Fruit fly (Drosophila melanogaster) S2 (cell line): Measurements from ENCODE around the gene Npl4.

Experiments
- CG8478 ChIP-seq: fragments of >200 bp; optimal IDR thresholded peaks from 2 replicates; lab custom pipeline; 2018
- CTCF ChIP-seq, 2 experiments: fragments of >200 bp; optimal IDR thresholded peaks; 2 replicates each; lab custom pipeline; 2018

Gene Npl4

DNA sequence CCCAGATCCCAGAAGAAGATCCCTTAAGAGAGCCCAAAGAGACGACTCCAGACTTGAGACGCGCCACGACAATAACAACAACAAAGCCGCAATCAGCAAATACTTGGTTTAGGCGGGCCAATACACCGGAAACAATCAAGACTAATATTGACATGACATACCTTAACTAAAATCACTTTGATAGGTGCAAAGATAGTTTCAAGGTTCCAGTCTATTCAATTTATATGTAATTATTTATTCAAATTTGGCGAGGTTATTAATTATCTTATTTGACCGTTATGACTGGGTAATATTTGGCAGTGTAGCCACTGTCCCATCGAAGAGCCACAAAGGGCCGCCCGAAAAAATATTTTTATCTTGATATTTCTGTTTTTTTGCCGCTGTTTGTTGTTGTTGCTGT is 16.0 kb upstream of the Npl4 start:
- TF ChIP-seq CG8478 (lab: Kevin White, UChicago) (no peak), CTCF (optimal IDR thresholded peaks at IDR 0.05; lab: Kevin White, UChicago) (no peak)

DNA sequence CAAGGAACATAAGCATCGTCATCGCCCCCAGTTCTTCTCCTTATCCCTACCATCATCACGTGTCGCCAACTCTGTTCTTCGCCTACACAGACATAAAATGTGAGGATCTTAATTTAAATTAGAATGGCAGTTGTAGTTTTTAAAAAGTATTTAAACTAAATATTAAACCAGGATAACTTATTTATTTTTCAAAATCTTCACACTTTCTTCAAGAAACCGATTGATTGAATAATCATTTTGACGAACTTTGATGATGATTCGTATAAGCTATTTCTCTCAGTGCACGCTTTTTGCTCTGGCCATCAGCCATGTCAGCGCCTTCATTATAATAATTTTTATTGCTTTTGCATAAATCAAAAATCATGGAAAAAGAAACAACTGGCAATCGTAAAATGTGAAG is 14.5 kb upstream of the Npl4 start:
- TF ChIP-seq CTCF (optimal IDR thresholded peaks at IDR 0.05; lab: Kevin White, UChicago), result no peak
- TF ChIP-seq CG8478 (lab: Kevin White, UChicago), result no peak

DNA sequence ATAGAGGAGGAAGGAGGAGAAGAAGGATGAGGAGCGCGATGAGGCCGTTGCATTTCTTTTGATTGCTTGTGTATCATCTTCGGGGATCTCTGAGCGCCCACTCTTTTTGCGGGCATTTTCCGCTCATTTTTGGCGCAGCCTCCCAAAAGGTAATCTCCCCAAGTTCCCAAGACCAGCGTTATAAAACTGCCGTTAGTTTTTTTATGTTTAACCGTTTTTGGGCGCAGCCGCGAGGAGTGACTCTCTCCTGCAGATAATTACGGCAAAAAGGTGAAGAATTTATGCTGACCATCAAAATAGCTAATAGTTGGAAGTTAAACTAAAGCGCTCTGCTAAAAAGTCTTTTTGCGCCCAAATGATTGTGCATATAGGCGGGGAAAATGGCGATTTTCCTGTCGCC is 13.9 kb upstream of the Npl4 start:
- TF ChIP-seq CG8478 (lab: Kevin White, UChicago) (no peak), CTCF (optimal IDR thresholded peaks at IDR 0.05; lab: Kevin White, UChicago) (no peak)

dm6 chr3R:25637294-25638174 is 13.1 kb upstream of the Npl4 start, which contains the start of gene jigr1:
Gene jigr1, plus strand, starts transcription at chr3R:25637843.
- no peak for TF ChIP-seq CTCF (optimal IDR thresholded peaks at IDR 0.05; lab: Kevin White, UChicago)
- no peak for TF ChIP-seq CG8478 (lab: Kevin White, UChicago)

- TF ChIP-seq CG8478 (lab: Kevin White, UChicago) (no peak), CTCF (optimal IDR thresholded peaks at IDR 0.05; lab: Kevin White, UChicago) (no peak)
These were observed 9.5 kb upstream of the Npl4 start for dm6 chr3R:25633865-25634460.

DNA sequence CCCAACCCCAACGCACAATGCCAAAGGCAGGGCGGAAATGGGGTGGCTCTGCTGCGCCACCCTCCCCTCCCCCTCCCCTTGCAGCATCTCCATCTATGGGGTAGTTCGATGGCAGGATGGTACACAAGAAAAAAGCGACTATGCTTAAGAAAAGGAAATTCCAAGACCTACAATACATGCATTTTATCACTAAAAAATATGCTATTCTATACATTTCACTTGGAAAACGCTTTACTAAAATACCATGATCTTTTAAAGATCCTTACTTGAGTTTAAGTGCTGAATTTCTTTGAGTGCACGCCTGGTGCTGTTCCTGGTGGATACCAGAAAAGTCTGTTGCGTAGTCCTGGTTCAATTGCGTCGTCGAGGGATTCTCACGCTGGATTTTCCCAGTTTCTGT is 6.6 kb upstream of the Npl4 start:
- TF ChIP-seq CTCF (optimal IDR thresholded peaks at IDR 0.05; lab: Kevin White, UChicago) (no peak), CG8478 (lab: Kevin White, UChicago) (no peak)

DNA sequence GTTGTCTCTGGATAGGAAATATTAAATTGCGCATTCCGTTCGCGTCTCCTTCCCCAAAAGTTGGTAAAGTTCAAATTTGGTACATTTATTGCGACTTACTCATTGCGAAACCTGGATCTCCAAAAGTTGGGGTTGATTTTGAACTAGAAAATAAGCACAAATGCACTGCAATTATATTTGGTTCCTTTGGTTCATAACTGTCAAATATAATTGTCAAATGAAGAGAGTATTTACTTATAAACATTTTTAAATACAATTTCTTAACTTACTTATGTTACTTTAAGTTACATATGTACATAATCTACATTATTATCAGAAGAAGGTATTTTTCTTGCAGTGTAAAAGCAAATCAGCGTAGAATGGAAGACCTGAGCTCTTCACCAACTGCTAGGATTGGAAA is 6.1 kb upstream of the Npl4 start:
- TF ChIP-seq CG8478 (lab: Kevin White, UChicago), result no peak
- TF ChIP-seq CTCF (optimal IDR thresholded peaks at IDR 0.05; lab: Kevin White, UChicago), result no peak

- no peak for TF ChIP-seq CG8478 (lab: Kevin White, UChicago)
These were observed 4.2 kb upstream of the Npl4 start for dm6 chr3R:25628657-25629056.

dm6 chr3R:25626625-25627275 is 2.3 kb upstream of the Npl4 start, which contains the start of gene Ssadh:
Gene Ssadh, minus strand, starts transcription at chr3R:25626924.
- TF ChIP-seq CTCF (optimal IDR thresholded peaks at IDR 0.05; lab: Kevin White, UChicago), result no peak
- TF ChIP-seq CG8478 (lab: Kevin White, UChicago), result no peak

DNA sequence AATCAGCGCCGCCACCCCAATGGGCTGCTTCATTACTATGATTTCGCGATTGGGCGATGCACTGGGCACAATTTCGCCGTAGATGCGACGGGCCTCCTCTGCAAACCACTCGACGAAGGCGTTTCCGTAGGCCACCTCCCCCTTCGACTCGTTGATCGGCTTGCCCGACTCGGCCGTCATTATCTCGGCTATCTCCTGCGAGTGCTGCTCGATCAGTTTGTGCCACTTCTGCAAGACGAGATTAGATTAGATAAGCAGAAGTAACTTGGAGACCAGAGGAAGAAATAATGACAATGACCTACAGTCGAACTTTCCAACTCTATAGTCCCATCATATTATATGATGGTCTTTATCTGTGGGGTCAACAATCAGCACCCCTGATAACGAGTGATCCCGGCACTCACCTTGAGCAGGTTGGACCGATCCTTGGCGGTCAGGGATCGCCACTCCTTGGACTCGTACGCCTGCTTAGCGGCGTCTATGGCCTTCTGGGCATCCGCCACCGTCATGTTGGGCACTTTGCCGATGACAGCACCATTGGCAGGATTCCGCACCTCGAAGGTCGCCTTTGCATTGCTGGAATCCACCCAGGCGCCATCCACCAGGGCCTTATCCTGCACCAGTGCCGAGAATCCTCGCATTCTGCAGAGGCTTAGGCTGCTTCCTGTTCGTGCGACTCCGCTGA is 1.6 kb upstream of the Npl4 start:
- TF ChIP-seq CTCF (optimal IDR thresholded peaks at IDR 0.05; lab: Kevin White, UChicago), result no peak
- TF ChIP-seq CG8478 (lab: Kevin White, UChicago), result no peak

DNA sequence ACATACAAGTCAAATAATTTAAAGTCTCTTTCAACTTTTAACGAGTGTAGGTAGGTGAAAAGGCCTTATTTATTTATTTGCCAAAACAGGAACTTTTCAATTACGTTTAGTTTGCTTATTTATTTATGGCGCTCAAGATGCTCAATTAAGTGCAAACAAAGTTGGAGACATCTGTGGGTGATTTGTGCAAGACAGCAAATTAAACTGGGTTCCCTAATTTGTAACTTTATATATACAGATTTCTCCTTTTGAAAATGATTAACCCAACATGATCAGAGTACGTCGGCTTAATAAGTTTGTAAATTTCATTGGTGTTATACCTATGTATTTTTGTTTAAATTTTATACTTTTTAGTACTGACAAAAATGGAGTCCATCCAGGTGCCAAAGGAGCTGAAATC is 6.3 kb downstream of the Npl4 start, which contains the start of gene CG5071:
Gene CG5071, plus strand, starts transcription at position 301 of the 400 bp plus-strand sequence.
- no peak for TF ChIP-seq CG8478 (lab: Kevin White, UChicago)
- TF ChIP-seq CTCF (optimal IDR thresholded peaks at IDR 0.05; lab: Kevin White, UChicago), result no peak

dm6 chr3R:25613366-25613765 is 11.1 kb downstream of the Npl4 start, which contains the start of gene CG5079:
Gene CG5079, plus strand, starts transcription at chr3R:25613666.
- TF ChIP-seq CG8478 (lab: Kevin White, UChicago), result no peak
- no peak for TF ChIP-seq CTCF (optimal IDR thresholded peaks at IDR 0.05; lab: Kevin White, UChicago)

DNA sequence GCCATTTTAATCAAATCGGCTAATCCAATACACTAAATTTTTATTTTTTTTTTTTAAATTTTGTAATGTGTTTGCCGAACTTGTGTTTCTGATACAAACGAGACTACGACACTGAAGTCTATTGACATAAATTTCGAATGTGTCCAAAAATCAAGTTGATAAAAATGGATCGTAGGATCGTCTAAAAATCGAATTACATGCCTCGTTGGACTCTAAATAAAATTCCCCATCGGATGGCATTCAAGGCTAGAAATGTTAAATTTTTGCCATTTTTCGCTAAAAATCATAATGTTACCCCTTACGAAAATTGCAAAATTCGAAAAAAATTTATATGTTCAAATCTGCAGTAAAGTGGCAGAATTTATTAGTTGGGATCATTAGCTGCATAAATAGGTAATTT is 15.4 kb downstream of the Npl4 start, which contains the start of gene ymp:
Gene ymp, minus strand, starts transcription at position 101 of the 400 bp plus-strand sequence.
- TF ChIP-seq CTCF (optimal IDR thresholded peaks at IDR 0.05; lab: Kevin White, UChicago), result no peak
- TF ChIP-seq CG8478 (lab: Kevin White, UChicago), result no peak
